Fruit fly (Drosophila melanogaster) whole organism, embryonic: ENCODE results near the gene CycA.
A peak's percentile ranks its signal among the peaks of the same experiment; 100 is the strongest.

ENCODE experiments used
- Atf3 ChIP-seq: fragments of 200-800 bp; sonication (Bioruptor generic); optimal IDR thresholded peaks from 3 replicates; lab custom pipeline; 2016; ENCODE audit warnings: missing biosample characterization, missing genetic modification characterization
- Awh ChIP-seq: fragments of 200-800 bp; sonication (Bioruptor generic); IDR thresholded peaks from 2 replicates; pipeline ENCODE4, ENCODE4 v1.3.6; 2022; ENCODE audit warnings: missing biosample characterization, missing genetic modification characterization
- CG10274 ChIP-seq: fragments of 200-800 bp; sonication (Bioruptor generic); optimal IDR thresholded peaks from 3 replicates; lab custom pipeline; 2017; ENCODE audit warnings: missing biosample characterization, mild to moderate bottlenecking, missing genetic modification characterization
- CG10431 ChIP-seq: fragments of 200-800 bp; sonication (Bioruptor generic); optimal IDR thresholded peaks from 3 replicates; lab custom pipeline; 2018; ENCODE audit warnings: missing biosample characterization, mild to moderate bottlenecking, missing genetic modification characterization
- CG10543 ChIP-seq: fragments of 200-800 bp; sonication (Bioruptor generic); optimal IDR thresholded peaks from 3 replicates; lab custom pipeline; 2017; ENCODE audit warnings: missing biosample characterization, mild to moderate bottlenecking, missing genetic modification characterization, moderate library complexity
- CG10959 ChIP-seq: fragments of 200-800 bp; sonication (Bioruptor generic); IDR thresholded peaks from 2 replicates; pipeline ENCODE4 v1.3.6; 2022; ENCODE audit warnings: missing biosample characterization, missing genetic modification characterization
- CG11504 ChIP-seq: fragments of 200-800 bp; sonication (Bioruptor generic); optimal IDR thresholded peaks from 3 replicates; lab custom pipeline; 2019; ENCODE audit warnings: missing biosample characterization, mild to moderate bottlenecking, missing genetic modification characterization, moderate library complexity
- CG11560 ChIP-seq: fragments of 200-800 bp; sonication (Bioruptor generic); IDR thresholded peaks from 3 replicates; pipeline ENCODE4 v1.3.6; 2022; ENCODE audit warnings: missing biosample characterization, missing genetic modification characterization
- CG12104 ChIP-seq: fragments of 200-800 bp; sonication (Bioruptor generic); optimal IDR thresholded peaks from 3 replicates; lab custom pipeline; 2016; ENCODE audit warnings: missing biosample characterization, missing genetic modification characterization
- CG12769 ChIP-seq: fragments of 200-800 bp; sonication (Bioruptor generic); optimal IDR thresholded peaks from 2 replicates; lab custom pipeline; 2019; ENCODE audit warnings: missing biosample characterization, mild to moderate bottlenecking, missing genetic modification characterization, moderate library complexity
- CG16779 ChIP-seq: fragments of 200-800 bp; sonication (Bioruptor generic); IDR thresholded peaks from 2 replicates; pipeline ENCODE4 v1.3.6; 2022; ENCODE audit warnings: missing biosample characterization, missing genetic modification characterization
- CG1792 ChIP-seq: fragments of 200-800 bp; sonication (Bioruptor generic); optimal IDR thresholded peaks from 2 replicates; lab custom pipeline; 2016; ENCODE audit warnings: missing biosample characterization, missing genetic modification characterization
- CG18476 ChIP-seq: fragments of 200-800 bp; sonication (Bioruptor generic); optimal IDR thresholded peaks from 2 replicates; lab custom pipeline; 2016; ENCODE audit warnings: missing biosample characterization, mild to moderate bottlenecking, missing genetic modification characterization
- CG18764 ChIP-seq: fragments of 200-800 bp; sonication (Bioruptor generic); optimal IDR thresholded peaks from 3 replicates; lab custom pipeline; 2016; ENCODE audit warnings: missing biosample characterization, missing genetic modification characterization
- CG31388 ChIP-seq: fragments of 200-800 bp; sonication (Bioruptor generic); optimal IDR thresholded peaks from 2 replicates; lab custom pipeline; 2016; ENCODE audit warnings: missing biosample characterization, missing genetic modification characterization
- CG33557 ChIP-seq: fragments of 200-800 bp; sonication (Bioruptor generic); optimal IDR thresholded peaks from 2 replicates; lab custom pipeline; 2019; ENCODE audit warnings: missing biosample characterization, mild to moderate bottlenecking, missing genetic modification characterization, moderate library complexity
- CG34422 ChIP-seq: fragments of 200-800 bp; sonication (Bioruptor generic); IDR thresholded peaks from 3 replicates; pipeline ENCODE4 v1.3.6; 2022; ENCODE audit warnings: missing biosample characterization, missing genetic modification characterization
- CG4854 ChIP-seq: fragments of 200-800 bp; sonication (Bioruptor generic); optimal IDR thresholded peaks from 2 replicates; lab custom pipeline; 2016; ENCODE audit warnings: missing biosample characterization, missing genetic modification characterization, inconsistent platforms
- CG7987 ChIP-seq: fragments of 200-800 bp; sonication (Bioruptor generic); optimal IDR thresholded peaks from 2 replicates; lab custom pipeline; 2018; ENCODE audit warnings: missing biosample characterization, mild to moderate bottlenecking, missing genetic modification characterization, moderate library complexity
- CG9932 ChIP-seq: fragments of 200-800 bp; sonication (Bioruptor generic); IDR thresholded peaks from 2 replicates; pipeline ENCODE4 v1.3.6; 2022; ENCODE audit warnings: missing biosample characterization, missing genetic modification characterization
- Drgx ChIP-seq: fragments of 200-800 bp; sonication (Bioruptor generic); IDR thresholded peaks from 2 replicates; pipeline ENCODE4 v1.3.6; 2022; ENCODE audit warnings: missing biosample characterization, missing genetic modification characterization
- HLH54F ChIP-seq: fragments of 200-800 bp; sonication (Bioruptor generic); optimal IDR thresholded peaks from 3 replicates; lab custom pipeline; 2016; ENCODE audit warnings: missing biosample characterization, missing genetic modification characterization
- HmgZ ChIP-seq: fragments of 200-800 bp; sonication (Bioruptor generic); optimal IDR thresholded peaks from 2 replicates; lab custom pipeline; 2018; ENCODE audit warnings: missing biosample characterization, mild to moderate bottlenecking, missing genetic modification characterization
- Lim3 ChIP-seq: fragments of 200-800 bp; sonication (Bioruptor generic); IDR thresholded peaks from 2 replicates; pipeline ENCODE4 v1.3.6; 2022; ENCODE audit warnings: missing biosample characterization, missing genetic modification characterization
- Max ChIP-seq: fragments of 200-800 bp; sonication (Bioruptor generic); optimal IDR thresholded peaks from 2 replicates; lab custom pipeline; 2016; ENCODE audit warnings: missing biosample characterization, mild to moderate bottlenecking, missing genetic modification characterization
- NK7.1 ChIP-seq: fragments of 200-800 bp; sonication (Bioruptor generic); optimal IDR thresholded peaks from 3 replicates; lab custom pipeline; 2016; ENCODE audit warnings: missing biosample characterization, missing genetic modification characterization
- Sox102F ChIP-seq: fragments of 200-800 bp; sonication (Bioruptor generic); optimal IDR thresholded peaks from 2 replicates; lab custom pipeline; 2018; ENCODE audit warnings: missing biosample characterization, mild to moderate bottlenecking, missing genetic modification characterization, moderate library complexity
- Ssrp ChIP-seq: fragments of 200-800 bp; sonication (Bioruptor generic); optimal IDR thresholded peaks from 2 replicates; lab custom pipeline; 2018; ENCODE audit warnings: missing biosample characterization, mild to moderate bottlenecking, missing genetic modification characterization, moderate library complexity
- corto ChIP-seq: fragments of 200-800 bp; sonication (Bioruptor generic); optimal IDR thresholded peaks from 2 replicates; lab custom pipeline; 2016; ENCODE audit warnings: missing biosample characterization, mild to moderate bottlenecking, missing genetic modification characterization, moderate library complexity
- dati ChIP-seq: fragments of 200-800 bp; sonication (Bioruptor generic); IDR thresholded peaks from 2 replicates; pipeline ENCODE4 v1.3.6; 2022; ENCODE audit warnings: missing biosample characterization, missing genetic modification characterization
- esg ChIP-seq: fragments of 200-800 bp; sonication (Bioruptor generic); conservative IDR thresholded peaks from 2 replicates; pipeline ENCODE4 v1.3.6; 2022; ENCODE audit warnings: missing biosample characterization, missing genetic modification characterization
- gcm2 ChIP-seq: fragments of 200-800 bp; sonication (Bioruptor generic); optimal IDR thresholded peaks from 2 replicates; lab custom pipeline; 2016; ENCODE audit warnings: missing biosample characterization, missing genetic modification characterization
- grn ChIP-seq: fragments of 200-800 bp; sonication (Bioruptor generic); optimal IDR thresholded peaks from 3 replicates; lab custom pipeline; 2017; ENCODE audit warnings: missing biosample characterization, missing genetic modification characterization
- hb ChIP-seq: fragments of 200-800 bp; sonication (Bioruptor generic); IDR thresholded peaks from 3 replicates; pipeline ENCODE4 v1.3.6; 2022; ENCODE audit warnings: missing biosample characterization, missing genetic modification characterization; ENCODE audit not compliant: partially characterized antibody
- her ChIP-seq: fragments of 200-800 bp; sonication (Bioruptor generic); optimal IDR thresholded peaks from 2 replicates; lab custom pipeline; 2016; ENCODE audit warnings: missing biosample characterization, missing genetic modification characterization
- hkb ChIP-seq, 2 experiments: fragments of 200-800 bp in 1 of 2; fragments of >200 bp in 1 of 2; sonication (Bioruptor generic) in 1 of 2; IDR thresholded peaks in 1 of 2; optimal IDR thresholded peaks in 1 of 2; 2 replicates each; pipeline versions ENCODE4 v1.3.6 to Lab custom; 2017 to 2022; ENCODE audit warnings: missing biosample characterization in 1 of 2, missing genetic modification characterization in 1 of 2
- inv ChIP-seq: fragments of 200-800 bp; sonication (Bioruptor generic); IDR thresholded peaks from 2 replicates; pipeline ENCODE4 v1.3.6; 2022; ENCODE audit warnings: missing biosample characterization, missing genetic modification characterization; ENCODE audit not compliant: partially characterized antibody
- knrl ChIP-seq: fragments of 200-800 bp; sonication (Bioruptor generic); IDR thresholded peaks from 3 replicates; pipeline ENCODE4 v1.3.6; 2022; ENCODE audit warnings: missing biosample characterization, missing genetic modification characterization; ENCODE audit not compliant: partially characterized antibody
- maf-S ChIP-seq: fragments of 200-800 bp; sonication (Bioruptor generic); optimal IDR thresholded peaks from 2 replicates; lab custom pipeline; 2016; ENCODE audit warnings: missing biosample characterization, missing genetic modification characterization
- p53 ChIP-seq: fragments of 200-800 bp; sonication (Bioruptor generic); optimal IDR thresholded peaks from 2 replicates; lab custom pipeline; 2016; ENCODE audit warnings: missing biosample characterization, missing genetic modification characterization
- rib ChIP-seq: fragments of 200-800 bp; sonication (Bioruptor generic); IDR thresholded peaks from 2 replicates; pipeline ENCODE4 v1.3.6; 2022; ENCODE audit warnings: missing biosample characterization, missing genetic modification characterization
- sens ChIP-seq: fragments of 200-800 bp; sonication (Bioruptor generic); peaks from one replicate; lab custom pipeline; 2016; ENCODE audit warnings: missing biosample characterization, missing genetic modification characterization
- sens-2 ChIP-seq: fragments of 200-800 bp; sonication (Bioruptor generic); IDR thresholded peaks from 2 replicates; pipeline ENCODE4 v1.3.6; 2022; ENCODE audit warnings: missing biosample characterization, missing genetic modification characterization
- sr ChIP-seq: fragments of 200-800 bp; sonication (Bioruptor generic); IDR thresholded peaks from 3 replicates; pipeline ENCODE4 v1.3.6; 2022; ENCODE audit warnings: missing biosample characterization, missing genetic modification characterization
- wdn ChIP-seq: fragments of 200-800 bp; sonication (Bioruptor generic); IDR thresholded peaks from 2 replicates; pipeline ENCODE4 v1.3.6; 2022; ENCODE audit warnings: missing biosample characterization, missing genetic modification characterization
- yki ChIP-seq: fragments of >200 bp; optimal IDR thresholded peaks from 3 replicates; lab custom pipeline; 2018
- zen ChIP-seq: fragments of 200-800 bp; sonication (Bioruptor generic); optimal IDR thresholded peaks from 3 replicates; lab custom pipeline; 2018; ENCODE audit warnings: missing biosample characterization, mild to moderate bottlenecking, missing genetic modification characterization, moderate library complexity

Gene CycA

DNA sequence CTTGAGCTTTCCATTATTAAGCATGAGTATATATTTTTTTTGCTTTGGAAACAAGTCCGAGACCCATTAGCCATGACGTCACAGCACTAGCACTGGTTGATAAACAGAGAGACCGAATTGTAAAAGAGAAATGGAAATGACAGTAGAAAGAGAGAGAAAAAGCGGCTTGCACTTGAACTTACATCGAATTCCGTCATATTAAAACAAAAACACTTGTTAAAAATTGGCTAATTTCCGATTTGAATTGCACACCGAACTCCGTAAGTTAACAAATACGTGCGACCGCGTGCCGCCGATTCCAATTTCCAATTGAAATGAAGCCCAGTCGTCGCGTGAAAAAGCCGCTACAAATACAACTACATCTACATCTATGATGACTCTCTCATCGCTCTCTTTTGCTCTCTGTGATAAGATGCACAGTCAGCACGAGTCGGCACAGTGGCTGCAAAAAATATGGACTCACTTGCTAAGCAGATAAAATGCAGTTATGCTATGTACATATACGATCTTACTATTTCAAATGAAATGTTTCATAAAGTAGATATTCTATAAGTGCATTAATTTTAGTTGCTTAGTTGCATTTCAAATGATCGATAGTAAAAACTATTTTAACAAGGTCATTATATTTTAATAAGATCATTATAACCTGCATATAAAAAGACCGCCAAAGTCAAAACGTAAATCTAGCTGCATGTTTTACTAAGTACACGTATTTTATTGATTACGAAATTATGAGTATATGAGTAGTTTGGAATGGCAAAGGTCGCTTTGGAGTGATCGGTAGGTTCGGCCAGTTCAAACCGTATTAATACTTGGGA, 13.5 kb downstream of the CycA start (continued):
- TF ChIP-seq CG10431 (GFP tag; lab: Kevin White, UChicago) (no peak), CG11560 (tag; lab: Robert Waterston, UW) (no peak), wdn (GFP tag; lab: Robert Waterston, UW) (0 out of 2 replicates have a peak, but pooled peaks have one; percentile 38), rib (GFP tag; lab: Robert Waterston, UW) (no peak), CG16779 (GFP tag; lab: Robert Waterston, UW) (no peak), HLH54F (peak; percentile 26), CG12769 (tag; lab: Kevin White, UChicago) (no peak), sens (GFP tag; lab: Kevin White, UChicago) (peak; percentile 72), grn (GFP tag; lab: Kevin White, UChicago) (no peak), Ssrp (tag; lab: Kevin White, UChicago) (no peak), CG34422 (GFP tag; lab: Robert Waterston, UW) (no peak), zen (no peak), CG1792 (GFP tag; lab: Kevin White, UChicago) (no peak), Sox102F (GFP tag; lab: Kevin White, UChicago) (no peak), her (peak; percentile 21), dati (GFP tag; lab: Robert Waterston, UW) (no peak), CG9932 (peak; percentile 55), Atf3 (GFP tag; lab: Kevin White, UChicago) (peak; percentile 3)
- TF ChIP-seq, all 482 proteins: peak for 166

dm6 chr3L:11816641-11817040, 16.7 kb downstream of the CycA start:
- TF ChIP-seq CG11504 (tag; lab: Kevin White, UChicago) (peak; percentile 99), CG10543 (GFP tag; lab: Kevin White, UChicago) (no peak)

dm6 chr3L:11815220-11815797, 18.1 kb downstream of the CycA start, which contains the start of gene CG14130:
Gene CG14130 (plus strand): TSS chr3L:11815444.
- TF ChIP-seq sr (GFP tag; lab: Robert Waterston, UW) (no peak), yki (lab: Kevin White, UChicago) (no peak), gcm2 (GFP tag; lab: Kevin White, UChicago) (no peak), hkb (optimal IDR thresholded peaks at IDR 0.05; lab: Kevin White, UChicago) (no peak), hkb (GFP tag; IDR thresholded peaks at IDR 0.05; lab: Robert Waterston, UW) (no peak), CG10959 (GFP tag; lab: Robert Waterston, UW) (no peak), Lim3 (GFP tag; lab: Robert Waterston, UW) (no peak), inv (GFP tag; lab: Robert Waterston, UW) (peak; percentile 79), p53 (GFP tag; lab: Kevin White, UChicago) (no peak), sens-2 (GFP tag; lab: Robert Waterston, UW) (no peak), hb (GFP tag; lab: Robert Waterston, UW) (peak; percentile 87), maf-S (no peak), CG31388 (GFP tag; lab: Kevin White, UChicago) (no peak), Drgx (GFP tag; lab: Robert Waterston, UW) (no peak), HmgZ (tag; lab: Kevin White, UChicago) (peak; percentile 56), NK7.1 (GFP tag; lab: Kevin White, UChicago) (no peak), Max (GFP tag; lab: Kevin White, UChicago) (no peak), CG33557 (no peak), corto (no peak), CG18476 (GFP tag; lab: Kevin White, UChicago) (no peak), CG12104 (no peak), CG7987 (GFP tag; lab: Kevin White, UChicago) (no peak), CG10274 (no peak), esg (GFP tag; lab: Robert Waterston, UW) (no peak), CG4854 (GFP tag; lab: Kevin White, UChicago) (no peak), knrl (GFP tag; lab: Robert Waterston, UW) (peak; percentile 84), CG18764 (GFP tag; lab: Kevin White, UChicago) (no peak), Awh (no peak)
